Worm (Caenorhabditis elegans) whole organism, young adult: ENCODE data around the gene btb-22.

Experiments used
- C17E4.6 ChIP-seq: fragments of 200-800 bp; sonication (Bioruptor generic); IDR thresholded peaks from 2 replicates; pipeline ENCODE4 v1.3.6; 2022; ENCODE audit warnings: missing genetic modification reagents, missing genetic modification characterization, missing compliant biosample characterization
- F10E7.11 ChIP-seq: sonication (generic microtip); optimal IDR thresholded peaks from 2 replicates; lab custom pipeline; 2017; ENCODE audit warnings: mild to moderate bottlenecking, missing genetic modification characterization, moderate library complexity, missing compliant biosample characterization
- ceh-100 ChIP-seq: fragments of 200-800 bp; sonication (Bioruptor generic); IDR thresholded peaks from 2 replicates; pipeline ENCODE4 v1.3.6; 2022; ENCODE audit warnings: missing genetic modification reagents, missing genetic modification characterization, missing compliant biosample characterization
- ceh-58 ChIP-seq: fragments of 200-800 bp; sonication (Bioruptor generic); IDR thresholded peaks from 2 replicates; pipeline ENCODE4 v1.3.6; 2022; ENCODE audit warnings: missing genetic modification characterization, missing compliant biosample characterization
- ekl-4 ChIP-seq: fragments of 200-800 bp; sonication (Bioruptor generic); IDR thresholded peaks from 2 replicates; pipeline ENCODE4 v1.3.6; 2022; ENCODE audit warnings: missing genetic modification reagents, missing genetic modification characterization, missing compliant biosample characterization
- madf-6 ChIP-seq: fragments of 200-800 bp; sonication (Bioruptor generic); IDR thresholded peaks from 2 replicates; pipeline ENCODE4 v1.3.6; 2022; ENCODE audit warnings: missing genetic modification reagents, missing genetic modification characterization, missing compliant biosample characterization
- nfya-1 ChIP-seq: sonication (generic microtip); optimal IDR thresholded peaks from 2 replicates; lab custom pipeline; 2017; ENCODE audit warnings: antibody characterized with exemption, missing compliant biosample characterization, missing genetic modification characterization, borderline replicate concordance; ENCODE audit not compliant: insufficient read depth
- nhr-90 ChIP-seq: sonication (generic microtip); optimal IDR thresholded peaks from 2 replicates; lab custom pipeline; 2016; ENCODE audit warnings: missing genotype, mild to moderate bottlenecking, missing genetic modification characterization, missing compliant biosample characterization

DNA sequence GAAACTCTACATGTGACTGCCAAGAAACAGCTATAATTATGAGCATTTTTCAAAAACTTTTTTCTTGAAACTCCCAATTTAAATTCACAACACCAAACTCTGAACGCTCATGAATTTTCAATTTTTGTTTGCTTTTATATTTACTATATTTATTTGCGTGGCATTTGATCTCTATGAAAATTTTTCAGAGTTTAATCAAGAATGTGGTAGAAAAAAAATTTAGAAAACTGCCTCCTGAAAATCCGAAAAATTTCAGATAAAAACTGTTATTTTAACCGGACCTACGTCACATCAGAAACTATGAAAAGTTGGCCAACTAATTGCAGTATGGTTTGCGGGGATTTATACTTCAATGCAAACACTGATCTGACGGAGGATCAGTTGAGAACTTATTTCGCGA, 32.5 kb downstream of the btb-22 start, which contains the start of gene irld-27:
- TF ChIP-seq ceh-58 (GFP tag; lab: Robert Waterston, UW) = no peak
- TF ChIP-seq nfya-1 (tag; lab: Kevin White, UChicago) = no peak
- TF ChIP-seq ekl-4 = no peak
- no peak for TF ChIP-seq ceh-100 (GFP tag; lab: Robert Waterston, UW)
- no peak for TF ChIP-seq madf-6
- TF ChIP-seq F10E7.11 = no peak
- no peak for TF ChIP-seq nhr-90
- TF ChIP-seq C17E4.6 (GFP tag; lab: Robert Waterston, UW) = no peak
